Fruit fly (Drosophila melanogaster): ENCODE data around the gene RtcB.

DNA sequence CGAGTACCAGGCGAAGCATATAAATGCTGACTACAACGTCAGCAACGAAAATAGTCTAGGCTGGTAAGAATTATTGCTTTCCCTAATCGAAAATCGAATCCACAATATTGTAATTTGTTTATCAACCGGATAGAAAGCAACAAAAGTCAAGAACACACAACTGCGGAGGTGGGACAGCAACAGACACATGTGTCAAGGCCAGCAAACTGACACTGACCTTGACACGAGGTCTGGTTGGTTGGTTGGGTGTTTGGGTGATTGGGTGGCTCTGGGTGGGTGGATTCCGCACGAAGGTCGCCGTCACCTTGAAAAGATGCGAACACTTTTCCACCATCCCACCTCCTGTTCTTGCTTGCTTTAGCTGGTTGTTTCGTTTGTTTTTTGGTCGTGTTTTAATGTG, 27.8 kb upstream of the RtcB start:
- TF ChIP-seq CG31627 (GFP tag; optimal IDR thresholded peaks at IDR 0.05) (no peak), fd59A (GFP tag; optimal IDR thresholded peaks at IDR 0.05) (no peak), esn (GFP tag; optimal IDR thresholded peaks at IDR 0.05) (no peak)

Measured in whole organism, prepupa.